Worm (Caenorhabditis elegans): ENCODE data around the gene M176.4.

The M176.4 gene

DNA sequence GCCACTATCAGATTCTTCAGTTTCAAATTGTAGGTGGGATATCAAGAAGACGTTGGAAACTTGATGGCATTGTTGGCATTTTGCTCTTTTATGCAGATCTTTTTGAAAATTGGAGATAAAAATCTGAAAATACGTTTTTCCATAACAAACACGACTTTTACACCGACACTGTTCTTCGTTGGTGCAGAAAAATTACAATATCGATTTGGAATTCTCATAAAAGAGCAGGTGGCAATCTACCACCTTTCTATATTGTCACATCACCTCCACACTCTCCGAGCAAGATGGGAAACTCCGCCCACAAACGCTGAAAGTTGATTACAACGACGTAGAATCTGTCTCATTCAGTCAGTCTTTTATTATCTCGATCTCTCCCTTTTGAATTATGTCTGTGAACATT, 10.7 kb upstream of the M176.4 start, which contains the start of gene arrd-2:
arrd-2 (plus strand) TSS at position 301 of the 400 bp plus-strand sequence.
- TF ChIP-seq pha-2 (tag; optimal IDR thresholded peaks at IDR 0.05) (no peak), syd-9 (tag; optimal IDR thresholded peaks at IDR 0.05) (no peak), ceh-48 (tag; optimal IDR thresholded peaks at IDR 0.05) (no peak), ceh-22 (tag; optimal IDR thresholded peaks at IDR 0.05) (no peak), pqm-1 (tag; optimal IDR thresholded peaks at IDR 0.05) (no peak), unc-86 (tag; optimal IDR thresholded peaks at IDR 0.05) (no peak), unc-55 (GFP tag; optimal IDR thresholded peaks at IDR 0.05) (no peak), ceh-31 (tag; optimal IDR thresholded peaks at IDR 0.05) (no peak), ttx-3 (tag; optimal IDR thresholded peaks at IDR 0.05) (no peak), rnt-1 (tag; optimal IDR thresholded peaks at IDR 0.05) (no peak), ets-4 (tag; optimal IDR thresholded peaks at IDR 0.05) (no peak)

DNA sequence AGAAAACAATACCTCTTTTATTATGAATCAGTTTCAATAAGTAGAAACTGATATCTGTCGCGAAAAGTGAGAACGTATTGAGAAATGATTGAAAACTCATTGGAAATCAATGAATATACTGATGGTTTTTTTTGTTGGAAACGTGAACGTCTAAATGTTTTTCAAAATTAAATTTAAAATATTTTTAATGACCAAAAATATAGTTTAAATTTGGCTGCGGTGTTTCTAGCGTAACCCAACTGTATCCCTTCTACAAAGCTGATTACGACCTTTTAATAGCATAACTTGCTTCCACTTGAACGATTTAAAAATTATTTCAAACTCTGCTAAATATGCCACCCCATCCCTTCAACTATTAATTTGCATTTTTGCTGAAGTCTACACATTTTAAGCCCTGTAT, 6.7 kb upstream of the M176.4 start, which contains the start of gene M176.9:
M176.9 (minus strand) TSS at position 101 of the 400 bp plus-strand sequence.
- no peak for TF ChIP-seq zip-5 (tag; optimal IDR thresholded peaks at IDR 0.05)
- TF ChIP-seq ceh-34 (tag; optimal IDR thresholded peaks at IDR 0.05): no peak
- TF ChIP-seq tbx-7 (tag; optimal IDR thresholded peaks at IDR 0.05): no peak
- no peak for TF ChIP-seq ceh-14 (tag; optimal IDR thresholded peaks at IDR 0.05)
- TF ChIP-seq pha-4 (tag; optimal IDR thresholded peaks at IDR 0.05): no peak
- TF ChIP-seq pax-1 (tag; optimal IDR thresholded peaks at IDR 0.05): no peak
- no peak for TF ChIP-seq unc-3 (GFP tag; conservative IDR thresholded peaks at IDR 0.05)
- TF ChIP-seq unc-3 (tag; optimal IDR thresholded peaks at IDR 0.05): no peak
- no peak for TF ChIP-seq ahr-1 (tag; optimal IDR thresholded peaks at IDR 0.05)
- TF ChIP-seq tbx-2 (tag; optimal IDR thresholded peaks at IDR 0.05): no peak
- TF ChIP-seq pag-3 (tag; optimal IDR thresholded peaks at IDR 0.05; ENCODE audit: borderline replicate concordance): no peak
- no peak for TF ChIP-seq ceh-9 (tag; optimal IDR thresholded peaks at IDR 0.05)
- no peak for TF ChIP-seq hlh-8 (tag; optimal IDR thresholded peaks at IDR 0.05)
- TF ChIP-seq pros-1 (tag; optimal IDR thresholded peaks at IDR 0.05): no peak
- TF ChIP-seq syd-9 (tag; optimal IDR thresholded peaks at IDR 0.05): no peak
- no peak for TF ChIP-seq ama-1 (optimal IDR thresholded peaks at IDR 0.05)
- TF ChIP-seq pat-9 (tag; optimal IDR thresholded peaks at IDR 0.05): no peak
- TF ChIP-seq ceh-2 (tag; optimal IDR thresholded peaks at IDR 0.05): no peak
- no peak for TF ChIP-seq ceh-22 (tag; optimal IDR thresholded peaks at IDR 0.05)

DNA sequence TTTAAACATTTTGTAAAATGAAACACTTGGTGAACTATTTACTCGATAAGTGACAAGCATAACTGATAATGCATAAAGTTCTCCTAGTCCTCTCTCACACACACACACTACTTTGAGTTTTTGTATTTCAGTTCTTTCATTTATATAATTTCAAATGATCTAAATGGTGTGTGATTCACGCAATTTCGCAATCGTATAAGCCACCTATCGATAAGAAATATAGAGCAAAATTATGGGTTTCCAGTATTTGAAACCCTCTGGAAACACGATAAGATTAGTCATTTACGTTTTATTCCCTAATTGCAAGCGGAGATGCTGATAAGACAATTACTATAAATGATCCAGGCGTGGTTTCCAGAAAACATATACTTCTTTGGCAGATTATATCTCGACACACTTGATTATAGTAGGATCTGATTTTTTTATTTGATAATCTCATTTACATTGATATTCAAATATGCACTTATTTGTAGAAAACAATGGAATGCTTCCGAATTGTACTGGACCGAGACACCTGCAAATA, 6.0 kb upstream of the M176.4 start, which contains the start of gene arrd-3:
arrd-3 (plus strand) TSS at position 473 of the 523 bp plus-strand sequence.
- TF ChIP-seq K02D7.2 (tag; optimal IDR thresholded peaks at IDR 0.05): no peak
- TF ChIP-seq lin-11 (tag; optimal IDR thresholded peaks at IDR 0.05): no peak
- TF ChIP-seq ref-2 (tag; optimal IDR thresholded peaks at IDR 0.05): no peak
- TF ChIP-seq ama-1 (optimal IDR thresholded peaks at IDR 0.05): no peak
- no peak for TF ChIP-seq ahr-1 (tag; optimal IDR thresholded peaks at IDR 0.05)
- TF ChIP-seq ceh-34 (tag; optimal IDR thresholded peaks at IDR 0.05): no peak
- no peak for TF ChIP-seq pqm-1 (tag; optimal IDR thresholded peaks at IDR 0.05)
- no peak for TF ChIP-seq pax-1 (tag; optimal IDR thresholded peaks at IDR 0.05)
- no peak for TF ChIP-seq che-1 (tag; optimal IDR thresholded peaks at IDR 0.05)
- no peak for TF ChIP-seq elt-2 (tag; optimal IDR thresholded peaks at IDR 0.05)
- no peak for TF ChIP-seq ttx-3 (tag; optimal IDR thresholded peaks at IDR 0.05)
- no peak for TF ChIP-seq ceh-6 (GFP tag; optimal IDR thresholded peaks at IDR 0.05)
- TF ChIP-seq sdc-2 (tag; optimal IDR thresholded peaks at IDR 0.05): no peak
- no peak for TF ChIP-seq dmd-4 (tag; optimal IDR thresholded peaks at IDR 0.05; ENCODE audit: borderline replicate concordance)
- no peak for TF ChIP-seq ceh-30 (tag; optimal IDR thresholded peaks at IDR 0.05)
